Fruit fly (Drosophila melanogaster) whole organism, prepupa: ENCODE data around the gene CG6409.

Source experiments
- CG10631 ChIP-seq: fragments of 200-800 bp; sonication (Bioruptor generic); optimal IDR thresholded peaks from 2 replicates; lab custom pipeline; 2016; ENCODE audit warnings: missing biosample characterization, missing genetic modification characterization
- CG15336 ChIP-seq: fragments of 200-800 bp; sonication (Bioruptor generic); IDR thresholded peaks from 2 replicates; pipeline ENCODE4 v1.3.6; 2022; ENCODE audit warnings: missing biosample characterization, missing genetic modification characterization
- Eip75B ChIP-seq: fragments of 200-800 bp; sonication (Bioruptor generic); optimal IDR thresholded peaks from 3 replicates; lab custom pipeline; 2016; ENCODE audit warnings: missing biosample characterization, missing genetic modification characterization
- Sox14 ChIP-seq: fragments of 200-800 bp; sonication (Bioruptor generic); optimal IDR thresholded peaks from 3 replicates; lab custom pipeline; 2016; ENCODE audit warnings: missing biosample characterization, missing genetic modification characterization
- Sox15 ChIP-seq: fragments of 200-800 bp; sonication (Bioruptor generic); optimal IDR thresholded peaks from 3 replicates; lab custom pipeline; 2016; ENCODE audit warnings: missing biosample characterization, missing genetic modification characterization
- acj6 ChIP-seq: fragments of 200-800 bp; sonication (Bioruptor generic); optimal IDR thresholded peaks from 3 replicates; lab custom pipeline; 2016; ENCODE audit warnings: missing biosample characterization, missing genetic modification characterization
- cyc ChIP-seq: fragments of 200-800 bp; sonication (Bioruptor generic); optimal IDR thresholded peaks from 3 replicates; lab custom pipeline; 2016; ENCODE audit warnings: missing biosample characterization, missing genetic modification characterization
- esn ChIP-seq: fragments of 200-800 bp; sonication (Bioruptor generic); optimal IDR thresholded peaks from 2 replicates; lab custom pipeline; 2016; ENCODE audit warnings: missing biosample characterization, mild to moderate bottlenecking, missing genetic modification characterization, moderate library complexity
- lz ChIP-seq: fragments of 200-800 bp; sonication (Bioruptor generic); optimal IDR thresholded peaks from 3 replicates; lab custom pipeline; 2016; ENCODE audit warnings: missing biosample characterization, missing genetic modification characterization
- salr ChIP-seq, 2 experiments: fragments of 200-800 bp; sonication (Bioruptor generic); optimal IDR thresholded peaks; 3 replicates each; lab custom pipeline; 2016 to 2018; ENCODE audit warnings: missing biosample characterization in 2 of 2, missing genetic modification characterization in 2 of 2, mild to moderate bottlenecking in 1 of 2
- svp ChIP-seq: fragments of 200-800 bp; sonication (Bioruptor generic); peaks from one replicate; lab custom pipeline; 2016; ENCODE audit warnings: missing biosample characterization, missing genetic modification characterization

DNA sequence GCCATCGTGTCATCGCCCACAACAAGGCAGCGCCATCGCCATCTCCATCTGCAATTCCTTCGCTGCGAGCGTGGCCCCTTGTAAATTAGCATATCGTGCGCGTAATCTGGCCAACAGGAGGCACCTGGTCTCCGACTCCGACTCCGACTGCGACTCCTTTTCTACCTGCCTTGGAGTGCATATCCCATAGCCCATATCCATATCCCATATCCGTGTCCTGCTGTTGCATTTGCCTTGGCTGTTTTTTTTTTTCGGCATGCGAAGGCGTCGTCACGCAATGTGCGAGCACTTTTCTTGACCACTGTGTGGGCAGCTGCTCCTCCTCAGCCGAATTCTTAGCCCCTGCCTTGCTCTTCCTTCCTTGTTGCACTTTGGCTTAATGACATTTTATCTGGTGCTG, 36.3 kb upstream of the CG6409 start:
- TF ChIP-seq acj6 (GFP tag; lab: Kevin White, UChicago) (no peak), cyc (GFP tag; lab: Kevin White, UChicago) (no peak), Eip75B (no peak), salr (GFP tag; optimal IDR thresholded peaks at IDR 0.05; lab: Kevin White, UChicago) (no peak), CG15336 (GFP tag; lab: Robert Waterston, UW) (no peak), Sox15 (no peak), esn (GFP tag; lab: Kevin White, UChicago) (no peak), lz (no peak), CG10631 (GFP tag; lab: Kevin White, UChicago) (no peak), svp (GFP tag; lab: Kevin White, UChicago) (no peak), Sox14 (GFP tag; lab: Kevin White, UChicago) (no peak)
